Fruit fly (Drosophila melanogaster): Measurements from ENCODE around the gene Arfrp1.

Gene Arfrp1

DNA sequence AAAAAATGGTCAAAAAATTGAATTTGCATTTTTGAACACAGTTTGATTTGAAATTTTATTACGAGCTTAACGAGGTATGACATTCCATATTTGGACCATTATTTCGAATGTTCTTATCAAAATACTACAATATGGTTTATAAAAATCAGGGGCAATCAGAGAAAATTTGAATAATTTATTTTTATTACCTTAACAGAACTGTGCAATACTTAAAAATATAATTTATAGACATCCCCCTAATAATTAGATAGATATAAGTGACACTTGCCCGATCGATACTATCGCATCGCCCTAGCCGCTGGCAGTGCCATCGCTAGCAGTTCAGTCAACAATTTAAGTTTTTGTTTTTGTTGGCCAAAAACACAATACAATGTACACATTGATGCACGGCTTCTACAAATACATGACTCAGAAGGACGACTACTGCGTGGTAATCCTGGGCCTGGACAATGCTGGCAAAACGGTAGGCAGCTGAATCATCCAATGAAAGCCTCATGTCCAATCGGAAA, at the start of gene Arfrp1 (continued):
- TF ChIP-seq az2 (GFP tag; optimal IDR thresholded peaks at IDR 0.05) = peak; percentile 13
- TF ChIP-seq CG1603 (tag; optimal IDR thresholded peaks at IDR 0.05) = peak; percentile 12
- TF ChIP-seq CG6689 (GFP tag; IDR thresholded peaks at IDR 0.05) = 0 out of 2 replicates have a peak, but pooled peaks have one; percentile 10
- TF ChIP-seq Abd-B (GFP tag; optimal IDR thresholded peaks at IDR 0.05) = peak; percentile 51
- no peak for TF ChIP-seq psq (GFP tag; optimal IDR thresholded peaks at IDR 0.05)
- no peak for TF ChIP-seq schlank (tag; optimal IDR thresholded peaks at IDR 0.05)
- TF ChIP-seq Hand (GFP tag; optimal IDR thresholded peaks at IDR 0.05) = no peak
- 0 out of 3 replicates have a peak, but pooled peaks have one; percentile 11 for TF ChIP-seq CG11560 (tag; IDR thresholded peaks at IDR 0.05)
- TF ChIP-seq CG33557 (GFP tag; optimal IDR thresholded peaks at IDR 0.05) = no peak
- TF ChIP-seq slou (GFP tag; optimal IDR thresholded peaks at IDR 0.05) = no peak
- no peak for TF ChIP-seq CG1529 (GFP tag; optimal IDR thresholded peaks at IDR 0.05)
- peak; percentile 51 for TF ChIP-seq CG30403 (GFP tag; optimal IDR thresholded peaks at IDR 0.05)
- TF ChIP-seq Scr (GFP tag; IDR thresholded peaks at IDR 0.05; ENCODE audit: partially characterized antibody) = peak; percentile 88
- TF ChIP-seq Dref (GFP tag; IDR thresholded peaks at IDR 0.05) = peak; percentile 43
- peak; percentile 69; the same call in 2 of the 3 replicates for TF ChIP-seq Doc3 (GFP tag; IDR thresholded peaks at IDR 0.05; ENCODE audit: partially characterized antibody)
- TF ChIP-seq CG12659 (GFP tag; optimal IDR thresholded peaks at IDR 0.05) = peak; percentile 17
- TF ChIP-seq CG12155 (GFP tag; optimal IDR thresholded peaks at IDR 0.05) = no peak
- no peak for TF ChIP-seq ham (GFP tag; IDR thresholded peaks at IDR 0.05)
- TF ChIP-seq amos (GFP tag; IDR thresholded peaks at IDR 0.05; ENCODE audit: partially characterized antibody) = peak; percentile 90
- peak; percentile 75 for TF ChIP-seq inv (GFP tag; IDR thresholded peaks at IDR 0.05; ENCODE audit: partially characterized antibody)
- TF ChIP-seq tna (GFP tag; IDR thresholded peaks at IDR 0.05; ENCODE audit: partially characterized antibody) = peak; percentile 65
- TF ChIP-seq CG11456 (GFP tag; IDR thresholded peaks at IDR 0.05) = 0 out of 3 replicates have a peak, but pooled peaks have one; percentile 35
- no peak for TF ChIP-seq ranshi (GFP tag; IDR thresholded peaks at IDR 0.05)
- peak; percentile 75 for TF ChIP-seq unc-4 (GFP tag; IDR thresholded peaks at IDR 0.05; ENCODE audit: partially characterized antibody)
- peak in 1 of 2 experiments; percentile 5 for TF ChIP-seq bsh (GFP tag; optimal IDR thresholded peaks at IDR 0.05)
- peak; percentile 47 for TF ChIP-seq CG14710 (tag; optimal IDR thresholded peaks at IDR 0.05)
- TF ChIP-seq Ada2b (GFP tag; IDR thresholded peaks at IDR 0.05) = no peak
- no peak for TF ChIP-seq Mes4 (GFP tag; optimal IDR thresholded peaks at IDR 0.05)
- 0 out of 2 replicates have a peak, but pooled peaks have one; percentile 32 for TF ChIP-seq CG14441 (GFP tag; IDR thresholded peaks at IDR 0.05)
- TF ChIP-seq Hr3 (GFP tag; optimal IDR thresholded peaks at IDR 0.05) = peak; percentile 32
- TF ChIP-seq CG2129 (GFP tag; IDR thresholded peaks at IDR 0.05; ENCODE audit: partially characterized antibody) = peak; percentile 53
- TF ChIP-seq Hmr (GFP tag; optimal IDR thresholded peaks at IDR 0.05) = no peak
- peak; percentile 56 for TF ChIP-seq CG18262 (tag; optimal IDR thresholded peaks at IDR 0.05)
- peak; percentile 24 for TF ChIP-seq sug (tag; optimal IDR thresholded peaks at IDR 0.05)
- no peak for TF ChIP-seq CG30431 (GFP tag; optimal IDR thresholded peaks at IDR 0.05)
- TF ChIP-seq dpn (GFP tag; optimal IDR thresholded peaks at IDR 0.05) = peak; percentile 6 to 47
- peak; percentile 5 for TF ChIP-seq CG4617 (GFP tag; optimal IDR thresholded peaks at IDR 0.05; ENCODE audit: borderline replicate concordance)
- TF ChIP-seq CG10565 (GFP tag; optimal IDR thresholded peaks at IDR 0.05) = no peak
- TF ChIP-seq CG4360 (GFP tag; IDR thresholded peaks at IDR 0.05) = no peak
- TF ChIP-seq CG10366 (GFP tag; IDR thresholded peaks at IDR 0.05) = peak; percentile 15; the same call in 1 of the 2 replicates
- peak; percentile 4 for TF ChIP-seq CG7786 (GFP tag; optimal IDR thresholded peaks at IDR 0.05)
- TF ChIP-seq knrl (GFP tag; IDR thresholded peaks at IDR 0.05; ENCODE audit: partially characterized antibody) = peak; percentile 80
- no peak for TF ChIP-seq Meics (GFP tag; optimal IDR thresholded peaks at IDR 0.05)
- peak; percentile 70 for TF ChIP-seq hbn (GFP tag; IDR thresholded peaks at IDR 0.05; ENCODE audit: partially characterized antibody)
- peak; percentile 47; the same call in 1 of the 2 replicates for TF ChIP-seq CG32532 (GFP tag; IDR thresholded peaks at IDR 0.05)
- TF ChIP-seq Sox102F (GFP tag; optimal IDR thresholded peaks at IDR 0.05) = no peak
- 0 out of 3 replicates have a peak, but pooled peaks have one; percentile 50 for TF ChIP-seq mld (GFP tag; IDR thresholded peaks at IDR 0.05; ENCODE audit: partially characterized antibody)
- peak; percentile 45; the same call in 1 of the 2 replicates for TF ChIP-seq nerfin-2 (GFP tag; IDR thresholded peaks at IDR 0.05; ENCODE audit: partially characterized antibody)

Data from whole organism, embryonic.